Fruit fly (Drosophila melanogaster): ENCODE measurements around the gene CG13813.

Gene CG13813

DNA sequence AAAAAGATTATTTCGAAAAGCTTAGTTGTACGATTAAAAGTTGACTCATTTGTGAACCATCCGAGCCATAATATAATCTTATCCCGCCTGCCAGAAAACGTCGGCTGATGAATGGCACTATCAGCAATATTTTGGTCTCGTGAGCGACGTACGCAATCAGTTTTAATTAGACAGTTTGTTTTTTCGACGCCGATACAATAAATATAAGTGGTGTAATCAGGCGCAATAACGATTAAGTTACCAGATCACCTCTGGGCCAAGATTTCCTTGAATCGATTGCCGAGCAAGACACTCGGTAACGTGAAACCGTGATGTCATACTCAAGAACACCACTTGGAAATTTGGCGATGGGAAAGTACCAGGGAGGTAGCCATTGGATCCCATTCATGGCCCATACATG is 22.4 kb upstream of the CG13813 start:
- TF ChIP-seq Clk (GFP tag; optimal IDR thresholded peaks at IDR 0.05) (no peak), CG11617 (GFP tag; optimal IDR thresholded peaks at IDR 0.05) (no peak), CG5204 (GFP tag; optimal IDR thresholded peaks at IDR 0.05) (no peak), cic (GFP tag; optimal IDR thresholded peaks at IDR 0.05) (peak; percentile 32)

DNA sequence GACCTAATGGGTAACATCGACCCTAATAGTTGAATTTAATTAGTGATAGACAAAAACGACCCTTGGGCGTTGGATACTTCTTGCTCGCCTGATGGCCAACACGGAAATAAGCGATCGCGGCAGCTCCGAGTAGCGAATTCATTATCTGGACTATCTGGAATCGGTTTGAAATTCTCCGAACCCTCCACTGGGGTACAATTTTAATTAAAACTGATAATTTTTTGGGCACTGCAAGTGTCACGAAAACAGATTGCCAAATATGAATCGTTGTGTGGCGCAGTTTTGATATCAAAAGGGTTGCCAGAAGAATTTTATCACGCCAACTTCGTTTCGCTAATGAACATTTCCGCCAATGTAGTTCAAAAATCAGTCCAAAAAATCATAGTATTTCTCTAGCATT is 21.6 kb upstream of the CG13813 start:
- TF ChIP-seq CG12768 (GFP tag; optimal IDR thresholded peaks at IDR 0.05) (no peak), CG7101 (tag; optimal IDR thresholded peaks at IDR 0.05) (no peak), ovo (GFP tag; optimal IDR thresholded peaks at IDR 0.05) (no peak), CG1620 (GFP tag; optimal IDR thresholded peaks at IDR 0.05) (no peak), tj (GFP tag; optimal IDR thresholded peaks at IDR 0.05) (no peak), CG33017 (tag; optimal IDR thresholded peaks at IDR 0.05) (no peak), bab1 (GFP tag; optimal IDR thresholded peaks at IDR 0.05) (no peak), cic (GFP tag; optimal IDR thresholded peaks at IDR 0.05) (no peak), pad (GFP tag; optimal IDR thresholded peaks at IDR 0.05) (no peak), kay (GFP tag; ENCODE audit: borderline replicate concordance) (no peak), CG11617 (GFP tag; optimal IDR thresholded peaks at IDR 0.05) (no peak), cnc (optimal IDR thresholded peaks at IDR 0.05) (no peak), Clk (GFP tag; optimal IDR thresholded peaks at IDR 0.05) (no peak)

DNA sequence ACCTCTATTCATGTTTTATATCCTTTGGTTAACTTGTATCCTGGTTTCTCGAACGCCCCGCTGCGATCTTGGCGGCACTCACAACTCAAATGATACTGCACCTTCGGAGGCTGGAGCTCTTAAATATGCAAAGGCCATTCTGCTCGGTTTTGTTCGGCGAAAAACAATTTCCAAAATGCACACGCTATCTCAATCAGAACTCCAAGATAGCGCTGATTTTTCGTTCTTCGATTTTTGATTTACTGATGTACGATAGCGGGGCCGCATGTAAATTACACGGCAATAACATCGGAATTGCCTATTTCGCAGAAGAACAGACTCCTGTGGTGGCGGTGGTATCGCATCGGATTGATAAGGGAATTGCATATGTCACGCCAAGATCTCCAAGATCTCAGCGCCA is 19.4 kb upstream of the CG13813 start, which contains the start of gene CG7017:
Gene CG7017 (minus strand): TSS at position 101 of the 400 bp plus-strand sequence.
- TF ChIP-seq pad (GFP tag; optimal IDR thresholded peaks at IDR 0.05): no peak

DNA sequence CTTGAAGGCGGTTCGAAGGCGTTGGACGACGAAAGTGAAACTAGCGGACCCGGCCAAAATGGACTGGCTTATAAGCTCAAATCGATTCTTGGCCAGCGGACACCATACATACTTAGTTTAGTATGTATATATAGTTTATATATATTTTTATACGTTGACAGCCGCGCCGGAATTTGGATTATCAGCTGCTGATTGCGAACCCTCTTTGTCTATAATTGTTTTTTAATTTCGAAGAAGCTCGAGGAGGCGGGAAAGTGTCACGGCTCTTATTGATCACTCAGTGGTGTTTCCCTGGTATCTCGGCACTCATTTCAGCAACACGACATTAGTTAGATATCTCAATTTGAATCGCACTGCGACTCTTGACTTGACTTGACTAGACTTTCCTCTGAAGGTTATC is 11.1 kb upstream of the CG13813 start, which contains the start of gene CG6933:
Gene CG6933 (minus strand): TSS at position 47 of the 400 bp plus-strand sequence.
- no peak for TF ChIP-seq kay (GFP tag; ENCODE audit: borderline replicate concordance)
- no peak for TF ChIP-seq CG12768 (GFP tag; optimal IDR thresholded peaks at IDR 0.05)
- TF ChIP-seq CG7045 (GFP tag; optimal IDR thresholded peaks at IDR 0.05): no peak
- TF ChIP-seq pad (GFP tag; optimal IDR thresholded peaks at IDR 0.05): no peak
- no peak for TF ChIP-seq cic (GFP tag; optimal IDR thresholded peaks at IDR 0.05)
- TF ChIP-seq Hr96 (GFP tag; optimal IDR thresholded peaks at IDR 0.05): no peak
- TF ChIP-seq bab1 (GFP tag; optimal IDR thresholded peaks at IDR 0.05): no peak
- TF ChIP-seq Clk (GFP tag; optimal IDR thresholded peaks at IDR 0.05): no peak

DNA sequence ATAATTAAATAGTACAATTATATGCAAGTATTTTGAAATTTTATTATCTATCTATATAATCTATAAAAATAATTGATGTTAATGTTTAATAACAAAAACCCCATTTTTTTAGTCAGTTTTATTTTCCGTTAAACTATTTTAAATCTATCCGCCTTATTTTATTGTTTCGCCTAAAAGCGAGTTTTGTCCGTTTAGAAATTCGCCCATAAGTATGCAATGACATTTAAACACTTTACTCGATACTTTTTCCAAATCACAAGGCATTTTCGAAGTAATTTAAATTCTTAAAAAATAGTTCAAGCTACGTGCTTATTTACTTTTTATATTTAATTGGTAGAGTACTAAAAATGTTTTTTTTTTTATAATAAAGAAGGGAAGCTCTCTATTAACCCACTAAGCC is 10.6 kb upstream of the CG13813 start:
- TF ChIP-seq CG14711 (tag; optimal IDR thresholded peaks at IDR 0.05): no peak
- no peak for TF ChIP-seq Clk (GFP tag; optimal IDR thresholded peaks at IDR 0.05)
- no peak for TF ChIP-seq Crg-1 (GFP tag; optimal IDR thresholded peaks at IDR 0.05)
- no peak for TF ChIP-seq CG12768 (GFP tag; optimal IDR thresholded peaks at IDR 0.05)
- TF ChIP-seq Hr96 (GFP tag; optimal IDR thresholded peaks at IDR 0.05): no peak
- TF ChIP-seq Mnt (GFP tag; optimal IDR thresholded peaks at IDR 0.05): no peak
- TF ChIP-seq CG5204 (GFP tag; optimal IDR thresholded peaks at IDR 0.05): no peak
- no peak for TF ChIP-seq kay (GFP tag; ENCODE audit: borderline replicate concordance)
- TF ChIP-seq bab1 (GFP tag; optimal IDR thresholded peaks at IDR 0.05): no peak

DNA sequence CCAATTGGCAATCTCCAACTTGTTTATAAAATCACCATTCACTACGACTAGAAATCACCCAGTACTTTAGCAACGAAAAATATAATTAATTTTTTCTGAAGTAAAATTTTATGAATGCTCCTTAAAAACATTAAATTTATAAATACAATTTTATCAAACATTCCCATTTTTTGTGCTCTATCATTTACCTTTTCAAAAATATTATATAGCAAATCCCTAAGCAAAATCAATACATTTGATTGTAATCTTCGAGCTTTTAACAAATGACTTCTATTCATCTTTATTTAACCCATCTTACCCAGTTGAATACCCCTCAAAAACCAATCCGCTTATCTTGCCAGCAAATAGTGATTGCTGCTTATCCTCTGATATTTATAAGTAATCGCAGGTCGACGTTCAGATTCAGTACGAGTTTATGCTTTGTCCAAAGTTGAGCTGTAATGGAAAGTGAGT is 10.0 kb upstream of the CG13813 start, which contains the start of gene CG17145:
Gene CG17145 (plus strand): TSS at position 403 of the 453 bp plus-strand sequence.
- TF ChIP-seq tj (GFP tag; optimal IDR thresholded peaks at IDR 0.05) (no peak), bab1 (GFP tag; optimal IDR thresholded peaks at IDR 0.05) (no peak), CG11617 (GFP tag; optimal IDR thresholded peaks at IDR 0.05) (no peak), kay (GFP tag; ENCODE audit: borderline replicate concordance) (no peak), pad (GFP tag; optimal IDR thresholded peaks at IDR 0.05) (no peak), CG1620 (GFP tag; optimal IDR thresholded peaks at IDR 0.05) (no peak), CG5204 (GFP tag; optimal IDR thresholded peaks at IDR 0.05) (no peak), Crg-1 (GFP tag; optimal IDR thresholded peaks at IDR 0.05) (no peak), Clk (GFP tag; optimal IDR thresholded peaks at IDR 0.05) (no peak), cic (GFP tag; optimal IDR thresholded peaks at IDR 0.05) (no peak), Hr96 (GFP tag; optimal IDR thresholded peaks at IDR 0.05) (no peak)

DNA sequence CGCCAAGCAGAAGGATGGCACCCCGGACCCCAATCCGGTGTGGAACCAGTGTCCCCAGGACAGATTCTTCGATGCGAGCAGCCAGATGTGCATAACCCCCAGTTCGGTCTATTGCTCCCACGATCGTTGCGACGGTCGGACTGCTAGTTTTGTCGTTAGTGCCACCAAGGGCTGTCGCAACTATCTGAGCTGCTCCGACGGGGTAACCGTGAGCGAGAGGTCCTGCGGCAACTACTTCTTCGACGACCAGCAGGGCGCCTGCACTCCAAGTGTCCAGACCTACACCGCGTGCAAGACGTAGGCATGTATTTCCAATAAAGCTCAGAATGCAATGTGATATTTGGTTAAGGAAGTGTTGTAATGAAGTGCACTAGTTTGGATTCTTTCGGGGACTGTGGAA is 8.9 kb upstream of the CG13813 start:
- TF ChIP-seq Hr96 (GFP tag; optimal IDR thresholded peaks at IDR 0.05) (no peak), Mnt (GFP tag; optimal IDR thresholded peaks at IDR 0.05) (no peak), cic (GFP tag; optimal IDR thresholded peaks at IDR 0.05) (no peak), CG5204 (GFP tag; optimal IDR thresholded peaks at IDR 0.05) (no peak), Crg-1 (GFP tag; optimal IDR thresholded peaks at IDR 0.05) (no peak), CG11617 (GFP tag; optimal IDR thresholded peaks at IDR 0.05) (no peak), CG1620 (GFP tag; optimal IDR thresholded peaks at IDR 0.05) (no peak), CG12768 (GFP tag; optimal IDR thresholded peaks at IDR 0.05) (no peak), CG14711 (tag; optimal IDR thresholded peaks at IDR 0.05) (no peak), tj (GFP tag; optimal IDR thresholded peaks at IDR 0.05) (no peak)

DNA sequence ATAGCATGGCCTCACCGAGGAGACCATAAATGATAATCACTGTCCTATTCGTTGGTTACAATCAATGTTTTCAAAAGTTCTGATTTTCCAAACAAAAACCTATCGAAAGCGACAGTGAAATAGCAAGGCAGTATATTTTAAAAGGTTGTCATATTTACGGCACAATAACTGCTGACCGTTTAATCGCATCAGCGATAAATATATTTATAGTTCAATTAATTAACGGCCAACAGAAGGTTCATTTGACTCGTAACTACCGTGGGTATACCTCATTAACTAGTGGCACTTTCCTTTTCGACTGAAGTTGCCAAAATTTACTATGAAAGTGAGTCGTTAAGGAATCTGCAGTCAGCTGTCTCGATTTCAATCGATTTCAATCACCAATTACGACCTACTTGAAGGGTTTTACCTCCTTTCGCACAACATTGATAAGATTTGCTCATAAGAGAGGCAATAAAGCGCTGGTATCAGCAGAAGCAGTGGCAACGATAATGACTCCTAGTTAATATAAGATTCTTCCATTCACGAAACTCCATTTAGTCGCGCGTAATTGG is 8.0 kb upstream of the CG13813 start, which contains the start of gene CG17147:
Gene CG17147 (plus strand): TSS at position 535 of the 554 bp plus-strand sequence.
- TF ChIP-seq CG33017 (tag; optimal IDR thresholded peaks at IDR 0.05): no peak
- TF ChIP-seq Hr96 (GFP tag; optimal IDR thresholded peaks at IDR 0.05): no peak
- TF ChIP-seq cnc (optimal IDR thresholded peaks at IDR 0.05): no peak
- no peak for TF ChIP-seq CG7101 (tag; optimal IDR thresholded peaks at IDR 0.05)
- no peak for TF ChIP-seq CG5204 (GFP tag; optimal IDR thresholded peaks at IDR 0.05)
- TF ChIP-seq pad (GFP tag; optimal IDR thresholded peaks at IDR 0.05): no peak
- TF ChIP-seq CG14711 (tag; optimal IDR thresholded peaks at IDR 0.05): no peak
- no peak for TF ChIP-seq Clk (GFP tag; optimal IDR thresholded peaks at IDR 0.05)
- no peak for TF ChIP-seq Crg-1 (GFP tag; optimal IDR thresholded peaks at IDR 0.05)
- no peak for TF ChIP-seq CG1620 (GFP tag; optimal IDR thresholded peaks at IDR 0.05)
- no peak for TF ChIP-seq toe (GFP tag; optimal IDR thresholded peaks at IDR 0.05)
- TF ChIP-seq tj (GFP tag; optimal IDR thresholded peaks at IDR 0.05): no peak
- TF ChIP-seq CG12768 (GFP tag; optimal IDR thresholded peaks at IDR 0.05): no peak

Measured in whole organism, adult.